Worm (Caenorhabditis elegans) whole organism, mixed stage, embryonic: Measurements from ENCODE around the gene mvb-12.

Experiments used
- bed-3 ChIP-seq: fragments of 200-800 bp; sonication (Bioruptor generic); optimal IDR thresholded peaks from 3 replicates; lab custom pipeline; 2018; ENCODE audit warnings: mild to moderate bottlenecking, missing genetic modification characterization, moderate library complexity, missing compliant biosample characterization
- blmp-1 ChIP-seq: fragments of 150-350 bp; optimal IDR thresholded peaks from 2 replicates; lab custom pipeline; 2014; ENCODE audit warnings: missing biosample characterization, missing genetic modification characterization
- ceh-39 ChIP-seq: fragments of 150-350 bp; optimal IDR thresholded peaks from 2 replicates; lab custom pipeline; 2014; ENCODE audit warnings: missing biosample characterization, missing genetic modification characterization
- ceh-43 ChIP-seq: fragments of 200-800 bp; sonication (Bioruptor generic); optimal IDR thresholded peaks from 2 replicates; lab custom pipeline; 2018; ENCODE audit warnings: mild to moderate bottlenecking, missing genetic modification characterization, moderate library complexity, missing compliant biosample characterization
- ceh-83 ChIP-seq: fragments of 200-800 bp; sonication (Bioruptor generic); optimal IDR thresholded peaks from 2 replicates; lab custom pipeline; 2018; ENCODE audit warnings: mild to moderate bottlenecking, missing genetic modification characterization, missing compliant biosample characterization
- ces-1 ChIP-seq: fragments of 150-350 bp; optimal IDR thresholded peaks from 2 replicates; lab custom pipeline; 2014; ENCODE audit warnings: missing biosample characterization, missing genetic modification reagents, missing genetic modification characterization
- cnd-1 ChIP-seq: fragments of 200-800 bp; sonication (Bioruptor generic); optimal IDR thresholded peaks from 2 replicates; lab custom pipeline; 2018; ENCODE audit warnings: mild to moderate bottlenecking, missing genetic modification characterization, missing compliant biosample characterization
- drap-1 ChIP-seq: fragments of 200-800 bp; sonication (Bioruptor generic); optimal IDR thresholded peaks from 3 replicates; lab custom pipeline; 2018; ENCODE audit warnings: mild to moderate bottlenecking, missing genetic modification characterization, missing compliant biosample characterization
- elt-1 ChIP-seq: sonication (generic microtip); optimal IDR thresholded peaks from 2 replicates; lab custom pipeline; 2017; ENCODE audit warnings: missing genetic modification characterization, mild to moderate bottlenecking, missing compliant biosample characterization, antibody characterized with exemption, moderate library complexity, borderline replicate concordance; ENCODE audit not compliant: insufficient read depth
- elt-3 ChIP-seq: fragments of 150-350 bp; optimal IDR thresholded peaks from 2 replicates; lab custom pipeline; 2014; ENCODE audit warnings: missing biosample characterization, missing genetic modification characterization
- ham-2 ChIP-seq: fragments of 200-800 bp; sonication (Bioruptor generic); optimal IDR thresholded peaks from 2 replicates; lab custom pipeline; 2018; ENCODE audit warnings: mild to moderate bottlenecking, missing genetic modification characterization, missing compliant biosample characterization
- hlh-1 ChIP-seq: fragments of 150-350 bp; optimal IDR thresholded peaks from 2 replicates; lab custom pipeline; 2014; ENCODE audit warnings: missing biosample characterization, missing genetic modification reagents, missing genetic modification characterization
- lin-13 ChIP-seq: fragments of 150-350 bp; optimal IDR thresholded peaks from 2 replicates; lab custom pipeline; 2014; ENCODE audit warnings: missing biosample characterization, missing genetic modification characterization
- lin-32 ChIP-seq: fragments of 200-800 bp; sonication (Bioruptor generic); optimal IDR thresholded peaks from 2 replicates; lab custom pipeline; 2018; ENCODE audit warnings: mild to moderate bottlenecking, missing genetic modification characterization, missing compliant biosample characterization
- lsy-2 ChIP-seq: fragments of 150-350 bp; optimal IDR thresholded peaks from 2 replicates; lab custom pipeline; 2014; ENCODE audit warnings: missing biosample characterization, missing genetic modification characterization
- mab-5 ChIP-seq: fragments of 150-350 bp; optimal IDR thresholded peaks from 2 replicates; lab custom pipeline; 2014; ENCODE audit warnings: missing biosample characterization, missing genetic modification characterization
- mep-1 ChIP-seq: fragments of 150-350 bp; optimal IDR thresholded peaks from 2 replicates; lab custom pipeline; 2017; ENCODE audit warnings: missing biosample characterization, missing genetic modification reagents, missing genetic modification characterization, inconsistent platforms
- mls-2 ChIP-seq: sonication (generic microtip); optimal IDR thresholded peaks from 2 replicates; lab custom pipeline; 2016; ENCODE audit warnings: mild to moderate bottlenecking, missing genetic modification characterization, moderate library complexity, missing compliant biosample characterization
- nhr-12 ChIP-seq: fragments of 150-350 bp; optimal IDR thresholded peaks from 2 replicates; lab custom pipeline; 2014; ENCODE audit warnings: missing biosample characterization, missing genetic modification characterization
- nhr-2 ChIP-seq: fragments of 150-350 bp; optimal IDR thresholded peaks from 2 replicates; lab custom pipeline; 2014; ENCODE audit warnings: missing biosample characterization, missing genetic modification characterization
- nhr-237 ChIP-seq: fragments of 150-350 bp; optimal IDR thresholded peaks from 2 replicates; lab custom pipeline; 2014; ENCODE audit warnings: missing biosample characterization, missing genetic modification characterization
- nhr-28 ChIP-seq: fragments of 150-350 bp; optimal IDR thresholded peaks from 2 replicates; lab custom pipeline; 2014; ENCODE audit warnings: missing biosample characterization, missing genetic modification characterization
- pha-4 ChIP-seq: fragments of 150-350 bp; optimal IDR thresholded peaks from 2 replicates; lab custom pipeline; 2018; ENCODE audit warnings: missing biosample characterization, missing genetic modification reagents, missing genetic modification characterization
- sptf-1 ChIP-seq: sonication (generic microtip); optimal IDR thresholded peaks from 2 replicates; lab custom pipeline; 2017; ENCODE audit warnings: mild to moderate bottlenecking, missing genetic modification characterization, moderate library complexity, missing compliant biosample characterization
- unc-120 ChIP-seq: sonication (generic microtip); optimal IDR thresholded peaks from 2 replicates; lab custom pipeline; 2017; ENCODE audit warnings: missing genetic modification characterization, missing compliant biosample characterization; ENCODE audit not compliant: poor library complexity, severe bottlenecking
- unc-39 ChIP-seq: fragments of 150-350 bp; optimal IDR thresholded peaks from 2 replicates; lab custom pipeline; 2014; ENCODE audit warnings: missing biosample characterization, missing genetic modification characterization
- unc-62 ChIP-seq: fragments of 150-350 bp; optimal IDR thresholded peaks from 2 replicates; lab custom pipeline; 2014; ENCODE audit warnings: missing biosample characterization, missing genetic modification reagents, missing genetic modification characterization

mvb-12 gene

DNA sequence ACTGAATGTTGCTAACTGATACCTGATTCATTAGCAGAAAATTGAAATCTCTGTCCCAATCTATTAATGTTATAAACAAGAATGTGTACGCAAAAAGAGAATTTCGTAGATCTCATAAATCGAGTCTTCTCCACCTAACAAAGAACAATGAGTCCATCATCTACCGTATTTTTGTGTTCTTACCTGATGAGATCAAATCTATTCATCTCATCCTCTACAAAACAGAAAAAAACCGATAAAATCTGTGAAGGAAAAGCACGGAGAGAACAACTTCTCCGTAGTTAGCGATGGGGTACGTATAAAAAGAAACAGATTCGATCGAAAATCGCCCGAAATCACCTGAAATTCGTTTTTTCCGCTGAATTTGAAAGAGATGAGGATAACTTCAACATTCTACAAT, 21.7 kb upstream of the mvb-12 start, which contains the start of gene C33H5.1:
Gene C33H5.1, plus strand, starts transcription at position 330 of the 400 bp plus-strand sequence.
- no peak for TF ChIP-seq blmp-1 (tag; lab: Kevin White, UChicago)
- TF ChIP-seq elt-1 (tag; lab: Kevin White, UChicago): peak; percentile 88
- no peak for TF ChIP-seq ceh-43 (GFP tag; lab: Kevin White, UChicago)
- TF ChIP-seq mab-5 (tag; lab: Kevin White, UChicago): no peak
- TF ChIP-seq nhr-2 (tag; lab: Kevin White, UChicago): no peak
- no peak for TF ChIP-seq nhr-237 (tag; lab: Kevin White, UChicago)
- no peak for TF ChIP-seq drap-1 (GFP tag; lab: Kevin White, UChicago)
- TF ChIP-seq ham-2 (GFP tag; lab: Kevin White, UChicago): no peak

DNA sequence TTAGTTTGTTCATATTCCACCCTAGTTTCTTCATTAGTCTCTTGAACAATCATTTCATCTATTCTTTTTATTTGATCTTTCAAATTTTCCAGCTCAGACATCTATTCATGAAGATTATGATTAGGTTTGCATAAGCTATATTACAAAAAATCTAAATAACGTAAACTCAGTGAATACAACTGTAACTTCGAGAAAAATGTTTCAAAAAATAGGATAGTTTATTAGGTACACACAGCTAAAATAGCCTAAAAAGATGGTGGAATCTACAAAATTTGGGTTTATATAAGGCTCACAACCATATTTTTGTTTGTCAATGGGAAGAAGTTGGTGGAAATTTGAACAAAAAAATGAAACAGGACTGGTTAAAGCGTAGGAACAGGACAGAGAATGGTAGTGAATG, 17.6 kb upstream of the mvb-12 start, which contains the start of gene zgpa-1:
Gene zgpa-1, minus strand, starts transcription at position 101 of the 400 bp plus-strand sequence.
- TF ChIP-seq pha-4 (tag; lab: Kevin White, UChicago) (no peak), blmp-1 (tag; lab: Kevin White, UChicago) (no peak), nhr-2 (tag; lab: Kevin White, UChicago) (no peak), ceh-39 (tag; lab: Kevin White, UChicago) (no peak), nhr-12 (tag; lab: Kevin White, UChicago) (no peak), lin-32 (no peak), drap-1 (GFP tag; lab: Kevin White, UChicago) (no peak), bed-3 (no peak), sptf-1 (tag; lab: Kevin White, UChicago) (no peak), cnd-1 (tag; lab: Kevin White, UChicago) (no peak), hlh-1 (no peak)
- TF ChIP-seq, all 35 proteins: peak for 0

DNA sequence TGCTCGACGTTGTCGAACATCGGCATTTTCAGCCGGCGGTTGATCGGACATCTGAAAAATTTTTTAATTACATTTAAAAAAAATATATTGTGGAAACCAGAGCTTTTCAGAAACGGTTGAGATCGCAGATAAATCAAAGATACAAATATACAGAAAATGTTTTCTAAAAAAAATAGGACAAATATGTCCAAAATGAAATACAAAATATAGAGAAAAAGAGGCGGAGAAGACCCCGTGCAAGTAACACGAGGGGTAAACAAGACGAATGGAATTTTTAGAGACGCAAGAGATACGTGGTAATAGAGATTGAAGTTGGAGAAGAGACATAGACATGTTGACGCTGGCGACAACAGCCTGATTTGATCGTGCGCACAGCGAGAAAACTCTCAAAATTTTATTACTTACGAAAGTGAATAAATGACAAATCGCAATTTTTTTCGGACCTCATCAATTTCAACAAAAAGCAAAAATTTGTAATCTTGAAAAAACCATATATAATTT, 14.6 kb upstream of the mvb-12 start, which contains the start of gene cdgs-1:
Gene cdgs-1, minus strand, starts transcription at position 51 of the 501 bp plus-strand sequence.
- TF ChIP-seq ces-1 (GFP tag; lab: Kevin White, UChicago) (peak; percentile 83), unc-62 (GFP tag; lab: Kevin White, UChicago) (peak; percentile 36), nhr-28 (tag; lab: Kevin White, UChicago) (no peak)

DNA sequence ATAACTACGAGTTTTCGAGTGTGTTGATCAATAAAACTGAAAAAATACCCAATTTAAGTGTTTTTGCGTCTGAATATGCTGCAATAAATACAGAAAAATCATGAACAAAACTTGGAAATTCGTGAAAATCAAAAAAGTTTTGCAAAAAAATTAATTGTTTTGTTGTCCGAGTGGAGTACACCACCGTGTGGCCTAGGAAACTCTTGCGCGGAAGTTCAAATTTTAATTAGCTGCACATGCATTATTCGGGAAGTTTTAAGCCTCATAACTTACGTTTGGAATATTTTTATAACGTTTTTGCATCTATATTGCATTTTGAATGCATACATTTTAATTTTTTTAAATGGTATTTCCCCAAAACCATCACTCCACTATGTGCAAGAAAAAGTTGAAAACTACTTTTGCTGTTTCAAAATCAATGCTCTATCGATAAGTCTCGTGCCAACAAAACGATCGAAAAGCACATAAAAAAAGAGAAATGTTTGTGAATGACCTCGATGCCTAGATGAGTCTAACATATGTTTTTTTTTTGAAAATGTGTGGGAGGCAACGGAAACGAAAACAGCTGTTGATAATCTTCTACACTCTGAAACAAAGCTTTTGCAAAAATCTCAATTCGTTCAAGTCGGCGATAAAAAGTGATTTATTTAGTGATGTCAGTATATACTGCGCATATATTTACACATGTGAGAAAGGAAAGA, 13.8 kb upstream of the mvb-12 start:
- TF ChIP-seq mls-2 (tag; lab: Kevin White, UChicago) (no peak), mep-1 (tag; lab: Kevin White, UChicago) (peak; percentile 9), ceh-39 (tag; lab: Kevin White, UChicago) (no peak), ceh-43 (GFP tag; lab: Kevin White, UChicago) (peak; percentile 30), hlh-1 (peak; percentile 44)

DNA sequence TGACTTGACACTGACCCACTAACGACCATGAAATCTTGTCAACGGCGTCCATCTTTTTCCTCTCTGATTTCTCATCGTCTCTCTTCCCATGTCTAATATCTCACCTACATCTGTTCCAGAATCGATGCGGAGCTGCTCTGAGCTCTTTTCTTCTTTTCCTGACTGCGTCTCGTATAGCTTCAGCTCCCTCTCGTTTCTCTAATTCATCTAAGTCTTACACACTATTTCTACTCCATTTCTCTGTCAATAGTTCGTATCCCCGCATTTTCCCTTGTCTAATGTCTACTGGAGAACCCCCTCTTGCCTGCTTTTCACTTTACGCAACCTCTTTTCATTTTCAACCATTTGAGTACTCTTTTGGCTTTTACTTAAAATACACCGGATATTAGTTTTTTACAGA, 12.5 kb upstream of the mvb-12 start, which contains the start of gene ric-3:
Gene ric-3, plus strand, starts transcription at position 400 of the 400 bp plus-strand sequence.
- TF ChIP-seq unc-39 (tag; lab: Kevin White, UChicago) (no peak), unc-62 (GFP tag; lab: Kevin White, UChicago) (peak; percentile 60), bed-3 (no peak), mep-1 (tag; lab: Kevin White, UChicago) (peak; percentile 29), ceh-83 (GFP tag; lab: Kevin White, UChicago) (no peak), lin-13 (tag; lab: Kevin White, UChicago) (no peak), unc-120 (peak; percentile 72), sptf-1 (tag; lab: Kevin White, UChicago) (no peak), ham-2 (GFP tag; lab: Kevin White, UChicago) (peak; percentile 6), lsy-2 (tag; lab: Kevin White, UChicago) (no peak), mls-2 (tag; lab: Kevin White, UChicago) (no peak), ces-1 (GFP tag; lab: Kevin White, UChicago) (peak; percentile 84), nhr-237 (tag; lab: Kevin White, UChicago) (no peak), nhr-2 (tag; lab: Kevin White, UChicago) (no peak), elt-3 (tag; lab: Kevin White, UChicago) (peak; percentile 9), hlh-1 (peak; percentile 60)
